Fruit fly (Drosophila melanogaster) whole organism, prepupa: ENCODE data around the gene CG34367.

Experiments used
- Blimp-1 ChIP-seq: fragments of 200-800 bp; sonication (Bioruptor generic); optimal IDR thresholded peaks from 3 replicates; lab custom pipeline; 2017; ENCODE audit warnings: missing biosample characterization, missing genetic modification characterization, mild to moderate bottlenecking, moderate library complexity, missing genetic modification reagents
- CG6163 ChIP-seq: fragments of 200-800 bp; sonication (Bioruptor generic); IDR thresholded peaks from 3 replicates; pipeline ENCODE4 v1.3.6; 2022; ENCODE audit warnings: missing biosample characterization, missing genetic modification characterization
- CG6808 ChIP-seq: fragments of 200-800 bp; sonication (Bioruptor generic); optimal IDR thresholded peaks from 3 replicates; lab custom pipeline; 2017; ENCODE audit warnings: missing biosample characterization, missing genetic modification characterization, mild to moderate bottlenecking, moderate library complexity, missing genetic modification reagents
- CG7368 ChIP-seq: fragments of 200-800 bp; sonication (Bioruptor generic); optimal IDR thresholded peaks from 3 replicates; lab custom pipeline; 2016; ENCODE audit warnings: missing biosample characterization, missing genetic modification characterization
- Eip93F ChIP-seq: fragments of 200-800 bp; sonication (Bioruptor generic); optimal IDR thresholded peaks from 2 replicates; lab custom pipeline; 2016; ENCODE audit warnings: missing biosample characterization, mild to moderate bottlenecking, missing genetic modification characterization
- Sox102F ChIP-seq: fragments of 200-800 bp; sonication (Bioruptor generic); optimal IDR thresholded peaks from 2 replicates; lab custom pipeline; 2016; ENCODE audit warnings: missing biosample characterization, mild to moderate bottlenecking, missing genetic modification characterization
- achi ChIP-seq: fragments of 200-800 bp; sonication (Bioruptor generic); optimal IDR thresholded peaks from 3 replicates; lab custom pipeline; 2016; ENCODE audit warnings: missing biosample characterization, missing genetic modification characterization
- acj6 ChIP-seq: fragments of 200-800 bp; sonication (Bioruptor generic); optimal IDR thresholded peaks from 3 replicates; lab custom pipeline; 2016; ENCODE audit warnings: missing biosample characterization, missing genetic modification characterization
- dsx ChIP-seq: fragments of 200-800 bp; optimal IDR thresholded peaks from 3 replicates; lab custom pipeline; 2019; ENCODE audit warnings: missing biosample characterization, mild to moderate bottlenecking, missing genetic modification characterization, moderate library complexity; ENCODE audit not compliant: poor library complexity, severe bottlenecking
- eg ChIP-seq: fragments of 200-800 bp; sonication (Bioruptor generic); IDR thresholded peaks from 3 replicates; pipeline ENCODE4 v1.3.6; 2022; ENCODE audit warnings: missing biosample characterization, missing genetic modification characterization

dm6 chr2L:10322176-10322575, 31.5 kb downstream of the CG34367 start, which contains the start of gene CG4995:
- TF ChIP-seq eg (GFP tag; lab: Robert Waterston, UW) (no peak), acj6 (GFP tag; lab: Kevin White, UChicago) (no peak), CG6808 (GFP tag; lab: Kevin White, UChicago) (no peak), Sox102F (GFP tag; lab: Kevin White, UChicago) (no peak), CG7368 (no peak), CG6163 (GFP tag; lab: Robert Waterston, UW) (no peak), achi (no peak), Blimp-1 (GFP tag; lab: Kevin White, UChicago) (no peak), dsx (no peak), Eip93F (no peak)
